Fruit fly (Drosophila melanogaster) whole organism, embryonic: Measurements from ENCODE around the gene Idua.
A peak's percentile ranks its signal among the peaks of the same experiment; 100 is the strongest.

Source experiments
- Aef1 ChIP-seq: fragments of 200-800 bp; sonication (Bioruptor generic); IDR thresholded peaks from 3 replicates; pipeline ENCODE4 v1.3.6; 2022; ENCODE audit warnings: missing biosample characterization, missing genetic modification characterization
- Atf6 ChIP-seq: fragments of 200-800 bp; sonication (Bioruptor generic); IDR thresholded peaks from 2 replicates; pipeline ENCODE4 v1.3.6; 2022; ENCODE audit warnings: missing biosample characterization, missing genetic modification characterization
- B-H1 ChIP-seq: fragments of 200-800 bp; sonication (Bioruptor generic); IDR thresholded peaks from 3 replicates; pipeline ENCODE4 v1.3.6; 2022; ENCODE audit warnings: missing biosample characterization, missing genetic modification characterization
- CG11093 ChIP-seq: fragments of 200-800 bp; sonication (Bioruptor generic); IDR thresholded peaks from 3 replicates; pipeline ENCODE4 v1.3.6; 2022; ENCODE audit warnings: missing biosample characterization, missing genetic modification characterization
- CG12236 ChIP-seq: fragments of 200-800 bp; sonication (Bioruptor generic); optimal IDR thresholded peaks from 2 replicates; lab custom pipeline; 2016; ENCODE audit warnings: missing biosample characterization, missing genetic modification characterization
- CG13123 ChIP-seq: fragments of 200-800 bp; sonication (Bioruptor generic); optimal IDR thresholded peaks from 2 replicates; lab custom pipeline; 2016; ENCODE audit warnings: missing biosample characterization, missing genetic modification characterization
- CG14710 ChIP-seq: fragments of 200-800 bp; sonication (Bioruptor generic); optimal IDR thresholded peaks from 3 replicates; lab custom pipeline; 2019; ENCODE audit warnings: missing biosample characterization, mild to moderate bottlenecking, missing genetic modification characterization, moderate library complexity
- CG1647 ChIP-seq: fragments of 200-800 bp; sonication (Bioruptor generic); optimal IDR thresholded peaks from 3 replicates; lab custom pipeline; 2016; ENCODE audit warnings: missing biosample characterization, missing genetic modification characterization
- CG17802 ChIP-seq: fragments of 200-800 bp; sonication (Bioruptor generic); optimal IDR thresholded peaks from 2 replicates; lab custom pipeline; 2018; ENCODE audit warnings: missing biosample characterization, mild to moderate bottlenecking, missing genetic modification characterization, moderate library complexity
- CG18476 ChIP-seq: fragments of 200-800 bp; sonication (Bioruptor generic); optimal IDR thresholded peaks from 2 replicates; lab custom pipeline; 2016; ENCODE audit warnings: missing biosample characterization, mild to moderate bottlenecking, missing genetic modification characterization
- CG34224 ChIP-seq: fragments of 200-800 bp; sonication (Bioruptor generic); IDR thresholded peaks from 3 replicates; pipeline ENCODE4 v1.3.6; 2022; ENCODE audit warnings: missing biosample characterization, missing genetic modification characterization; ENCODE audit not compliant: partially characterized antibody
- CG3847 ChIP-seq: fragments of 200-800 bp; sonication (Bioruptor generic); IDR thresholded peaks from 2 replicates; pipeline ENCODE4 v1.3.6; 2022; ENCODE audit warnings: missing biosample characterization, missing genetic modification characterization
- CG4282 ChIP-seq: fragments of 200-800 bp; sonication (Bioruptor generic); optimal IDR thresholded peaks from 2 replicates; lab custom pipeline; 2016; ENCODE audit warnings: missing biosample characterization, missing genetic modification characterization
- CG4360 ChIP-seq: fragments of 200-800 bp; sonication (Bioruptor generic); IDR thresholded peaks from 2 replicates; pipeline ENCODE4 v1.3.6; 2022; ENCODE audit warnings: missing biosample characterization, missing genetic modification characterization
- CG4820 ChIP-seq: fragments of 200-800 bp; sonication (Bioruptor generic); optimal IDR thresholded peaks from 3 replicates; lab custom pipeline; 2016; ENCODE audit warnings: missing biosample characterization, missing genetic modification characterization
- CG6791 ChIP-seq: fragments of 200-800 bp; sonication (Bioruptor generic); IDR thresholded peaks from 3 replicates; pipeline ENCODE4 v1.3.6; 2022; ENCODE audit warnings: missing biosample characterization, missing genetic modification characterization; ENCODE audit not compliant: partially characterized antibody
- CG7372 ChIP-seq: fragments of 200-800 bp; sonication (Bioruptor generic); IDR thresholded peaks from 2 replicates; pipeline ENCODE4 v1.3.6; 2022; ENCODE audit warnings: missing biosample characterization, missing genetic modification characterization
- CG8765 ChIP-seq: fragments of 200-800 bp; sonication (Bioruptor generic); IDR thresholded peaks from 2 replicates; pipeline ENCODE4 v1.3.6; 2022; ENCODE audit warnings: missing biosample characterization, missing genetic modification characterization
- CG9437 ChIP-seq: fragments of 200-800 bp; sonication (Bioruptor generic); optimal IDR thresholded peaks from 2 replicates; lab custom pipeline; 2018; ENCODE audit warnings: missing biosample characterization, mild to moderate bottlenecking, missing genetic modification characterization
- CG9817 ChIP-seq: fragments of 200-800 bp; sonication (Bioruptor generic); optimal IDR thresholded peaks from 2 replicates; lab custom pipeline; 2018; ENCODE audit warnings: missing biosample characterization, mild to moderate bottlenecking, missing genetic modification characterization, moderate library complexity
- Dref ChIP-seq: fragments of 200-800 bp; sonication (Bioruptor generic); IDR thresholded peaks from 2 replicates; pipeline ENCODE4 v1.3.6; 2022; ENCODE audit warnings: missing biosample characterization, missing genetic modification characterization
- E2f1 ChIP-seq: fragments of 200-800 bp; sonication (Bioruptor generic); IDR thresholded peaks from 2 replicates; pipeline ENCODE4 v1.3.6; 2022; ENCODE audit warnings: missing biosample characterization, missing genetic modification characterization
- HLH54F ChIP-seq: fragments of 200-800 bp; sonication (Bioruptor generic); optimal IDR thresholded peaks from 3 replicates; lab custom pipeline; 2016; ENCODE audit warnings: missing biosample characterization, missing genetic modification characterization
- Jarid2 ChIP-seq: fragments of 200-800 bp; sonication (Bioruptor generic); optimal IDR thresholded peaks from 3 replicates; lab custom pipeline; 2017; ENCODE audit warnings: mild to moderate bottlenecking, missing biosample characterization, missing genetic modification reagents, missing genetic modification characterization
- MESR4 ChIP-seq: fragments of 200-800 bp; sonication (Bioruptor generic); optimal IDR thresholded peaks from 2 replicates; lab custom pipeline; 2018; ENCODE audit warnings: missing biosample characterization, mild to moderate bottlenecking, missing genetic modification characterization, moderate library complexity
- MTF-1 ChIP-seq: fragments of 200-800 bp; sonication (Bioruptor generic); optimal IDR thresholded peaks from 2 replicates; lab custom pipeline; 2018; ENCODE audit warnings: missing biosample characterization, mild to moderate bottlenecking, missing genetic modification characterization, borderline replicate concordance
- Meics ChIP-seq: fragments of 200-800 bp; sonication (Bioruptor generic); optimal IDR thresholded peaks from 2 replicates; lab custom pipeline; 2017; ENCODE audit warnings: missing biosample characterization, mild to moderate bottlenecking, missing genetic modification characterization
- Side ChIP-seq: fragments of 200-800 bp; sonication (Bioruptor generic); optimal IDR thresholded peaks from 2 replicates; lab custom pipeline; 2016; ENCODE audit warnings: missing biosample characterization, missing genetic modification characterization
- Spps ChIP-seq: fragments of 200-800 bp; sonication (Bioruptor generic); optimal IDR thresholded peaks from 2 replicates; lab custom pipeline; 2018; ENCODE audit warnings: missing biosample characterization, mild to moderate bottlenecking, missing genetic modification characterization
- ab ChIP-seq: fragments of 200-800 bp; sonication (Bioruptor generic); optimal IDR thresholded peaks from 2 replicates; lab custom pipeline; 2016; ENCODE audit warnings: missing biosample characterization, missing genetic modification characterization
- aop ChIP-seq: fragments of 200-800 bp; sonication (Bioruptor generic); IDR thresholded peaks from 2 replicates; pipeline ENCODE4 v1.3.6; 2022; ENCODE audit warnings: missing biosample characterization, missing genetic modification characterization
- ash1 ChIP-seq: fragments of 200-800 bp; sonication (Bioruptor generic); optimal IDR thresholded peaks from 2 replicates; lab custom pipeline; 2018; ENCODE audit warnings: missing biosample characterization, mild to moderate bottlenecking, missing genetic modification characterization
- ato ChIP-seq: fragments of 200-800 bp; sonication (Bioruptor generic); IDR thresholded peaks from 2 replicates; pipeline ENCODE4 v1.3.6; 2022; ENCODE audit warnings: missing biosample characterization, missing genetic modification characterization; ENCODE audit not compliant: partially characterized antibody
- az2 ChIP-seq: fragments of 200-800 bp; sonication (Bioruptor generic); optimal IDR thresholded peaks from 3 replicates; lab custom pipeline; 2016; ENCODE audit warnings: missing biosample characterization, missing genetic modification characterization
- da ChIP-seq: fragments of 200-800 bp; sonication (Bioruptor generic); optimal IDR thresholded peaks from 2 replicates; lab custom pipeline; 2016; ENCODE audit warnings: missing biosample characterization, missing genetic modification characterization
- dimm ChIP-seq: fragments of 200-800 bp; sonication (Bioruptor generic); IDR thresholded peaks from 2 replicates; pipeline ENCODE4 v1.3.6; 2022; ENCODE audit warnings: missing biosample characterization, missing genetic modification characterization
- disco-r ChIP-seq: fragments of 200-800 bp; sonication (Bioruptor generic); optimal IDR thresholded peaks from 2 replicates; lab custom pipeline; 2016; ENCODE audit warnings: missing biosample characterization, missing genetic modification characterization
- gcm2 ChIP-seq: fragments of 200-800 bp; sonication (Bioruptor generic); optimal IDR thresholded peaks from 2 replicates; lab custom pipeline; 2016; ENCODE audit warnings: missing biosample characterization, missing genetic modification characterization
- ham ChIP-seq: fragments of 200-800 bp; sonication (Bioruptor generic); IDR thresholded peaks from 2 replicates; pipeline ENCODE4 v1.3.6; 2022; ENCODE audit warnings: missing biosample characterization, missing genetic modification characterization
- hb ChIP-seq: fragments of 200-800 bp; sonication (Bioruptor generic); IDR thresholded peaks from 3 replicates; pipeline ENCODE4 v1.3.6; 2022; ENCODE audit warnings: missing biosample characterization, missing genetic modification characterization; ENCODE audit not compliant: partially characterized antibody
- inv ChIP-seq: fragments of 200-800 bp; sonication (Bioruptor generic); IDR thresholded peaks from 2 replicates; pipeline ENCODE4 v1.3.6; 2022; ENCODE audit warnings: missing biosample characterization, missing genetic modification characterization; ENCODE audit not compliant: partially characterized antibody
- luna ChIP-seq: fragments of 200-800 bp; sonication (Bioruptor generic); optimal IDR thresholded peaks from 2 replicates; lab custom pipeline; 2016; ENCODE audit warnings: missing biosample characterization, missing genetic modification characterization
- pb ChIP-seq: fragments of 200-800 bp; sonication (Bioruptor generic); optimal IDR thresholded peaks from 3 replicates; lab custom pipeline; 2016; ENCODE audit warnings: missing biosample characterization, missing genetic modification characterization
- row ChIP-seq: fragments of 200-800 bp; sonication (Bioruptor generic); IDR thresholded peaks from 3 replicates; pipeline ENCODE4 v1.3.6; 2022; ENCODE audit warnings: missing biosample characterization, missing genetic modification characterization
- scrt ChIP-seq: fragments of 200-800 bp; sonication (Bioruptor generic); optimal IDR thresholded peaks from 2 replicates; lab custom pipeline; 2018; ENCODE audit warnings: missing biosample characterization, mild to moderate bottlenecking, missing genetic modification characterization, moderate library complexity
- sim ChIP-seq: fragments of 200-800 bp; sonication (Bioruptor generic); IDR thresholded peaks from 2 replicates; pipeline ENCODE4 v1.3.6; 2022; ENCODE audit warnings: missing biosample characterization, missing genetic modification characterization
- tgo ChIP-seq: fragments of 200-800 bp; sonication (Bioruptor generic); IDR thresholded peaks from 3 replicates; pipeline ENCODE4 v1.3.6; 2022; ENCODE audit warnings: missing biosample characterization, missing genetic modification characterization
- tx ChIP-seq: fragments of 200-800 bp; sonication (Bioruptor generic); optimal IDR thresholded peaks from 2 replicates; lab custom pipeline; 2016; ENCODE audit warnings: missing biosample characterization, missing genetic modification characterization
- wek ChIP-seq: fragments of 200-800 bp; sonication (Bioruptor generic); optimal IDR thresholded peaks from 3 replicates; lab custom pipeline; 2018; ENCODE audit warnings: missing biosample characterization, mild to moderate bottlenecking, missing genetic modification characterization, moderate library complexity
- zfh1 ChIP-seq: fragments of 200-800 bp; sonication (Bioruptor generic); IDR thresholded peaks from 3 replicates; pipeline ENCODE4 v1.3.6; 2022; ENCODE audit warnings: missing biosample characterization, missing genetic modification characterization

Gene Idua

DNA sequence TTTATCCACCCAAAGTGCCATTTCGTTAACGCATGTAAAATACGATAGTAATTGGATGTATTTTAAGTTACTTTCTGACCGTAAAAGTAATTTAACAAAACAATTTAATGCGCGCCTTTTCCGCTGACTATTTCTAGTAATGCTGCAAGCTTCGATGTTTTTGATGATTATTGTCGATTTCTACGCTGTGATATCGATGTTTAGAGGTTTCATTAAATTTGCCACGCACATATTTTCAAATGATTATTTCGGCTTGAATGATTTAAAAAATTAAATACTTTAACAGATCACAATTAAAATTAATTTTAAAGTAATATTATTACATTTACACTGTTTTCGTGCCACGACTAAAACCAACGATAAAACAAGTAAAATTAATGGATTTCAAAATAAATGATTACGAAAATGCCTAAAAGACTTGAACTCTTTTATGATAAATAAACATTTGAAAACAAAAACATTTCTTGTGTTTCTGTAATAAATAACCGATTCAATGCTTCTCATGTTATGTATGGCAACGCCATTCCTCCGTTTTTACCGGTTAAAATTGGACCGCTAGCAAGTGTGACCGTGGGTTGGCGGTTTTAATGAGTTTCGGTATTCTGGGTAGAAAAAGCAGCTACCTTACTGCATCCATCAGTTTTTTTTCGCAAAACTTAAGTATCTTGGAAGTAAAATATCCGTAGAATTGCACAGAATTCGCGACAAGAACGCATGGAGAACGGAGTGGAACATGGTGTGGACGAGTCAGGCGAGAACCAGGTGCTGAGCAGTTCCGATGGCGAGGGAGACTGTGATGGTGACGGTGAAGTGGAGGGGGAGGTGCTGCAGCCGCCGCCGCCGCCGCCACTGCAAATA lies 17.5 kb upstream of the Idua start, which contains the start of the genes RfC38 and CG4751:
Gene RfC38 (minus strand): TSS at position 495 of the 858 bp plus-strand sequence.
Gene CG4751 (plus strand): TSS at position 587 of the 858 bp plus-strand sequence.
- peak; percentile 65; the same call in 2 of the 3 replicates for TF ChIP-seq CG6791 (GFP tag; lab: Robert Waterston, UW)
- TF ChIP-seq disco-r (GFP tag; lab: Kevin White, UChicago): no peak
- TF ChIP-seq MESR4 (GFP tag; lab: Kevin White, UChicago): peak; percentile 98
- peak; percentile 4 for TF ChIP-seq pb (GFP tag; lab: Kevin White, UChicago)
- no peak for TF ChIP-seq ham
- no peak for TF ChIP-seq Side
- peak; percentile 75 for TF ChIP-seq Dref
- TF ChIP-seq CG18476 (GFP tag; lab: Kevin White, UChicago): no peak
- no peak for TF ChIP-seq zfh1 (GFP tag; lab: Robert Waterston, UW)
- TF ChIP-seq scrt (GFP tag; lab: Kevin White, UChicago): no peak
- TF ChIP-seq CG4282: no peak
- no peak for TF ChIP-seq CG4360 (GFP tag; lab: Robert Waterston, UW)
- TF ChIP-seq E2f1 (GFP tag; lab: Robert Waterston, UW): 0 out of 2 replicates have a peak, but pooled peaks have one; percentile 20
- no peak for TF ChIP-seq luna (GFP tag; lab: Kevin White, UChicago)
- no peak for TF ChIP-seq wek (GFP tag; lab: Kevin White, UChicago)
- no peak for TF ChIP-seq Spps (tag; lab: Kevin White, UChicago)
- TF ChIP-seq CG9817: peak; percentile 3
- TF ChIP-seq sim: no peak
- no peak for TF ChIP-seq ab (GFP tag; lab: Kevin White, UChicago)
- no peak for TF ChIP-seq ash1 (GFP tag; lab: Kevin White, UChicago)
- TF ChIP-seq row: peak; percentile 54; the same call in 2 of the 3 replicates
- TF ChIP-seq Meics: no peak
- no peak for TF ChIP-seq MTF-1 (GFP tag; lab: Kevin White, UChicago)
- TF ChIP-seq hb (GFP tag; lab: Robert Waterston, UW): peak; percentile 64; the same call in 1 of the 3 replicates
- no peak for TF ChIP-seq B-H1 (GFP tag; lab: Robert Waterston, UW)
- no peak for TF ChIP-seq CG8765 (GFP tag; lab: Robert Waterston, UW)
- TF ChIP-seq CG34224 (GFP tag; lab: Robert Waterston, UW): peak; percentile 65; the same call in 2 of the 3 replicates
- TF ChIP-seq HLH54F (GFP tag; lab: Kevin White, UChicago): no peak
- TF ChIP-seq ato (GFP tag; lab: Robert Waterston, UW): no peak
- TF ChIP-seq Jarid2 (GFP tag; lab: Kevin White, UChicago): peak; percentile 8
- no peak for TF ChIP-seq tx
- TF ChIP-seq CG13123 (GFP tag; lab: Kevin White, UChicago): no peak
- no peak for TF ChIP-seq Aef1 (GFP tag; lab: Robert Waterston, UW)
- no peak for TF ChIP-seq Atf6
- TF ChIP-seq dimm (GFP tag; lab: Robert Waterston, UW): no peak
- TF ChIP-seq CG1647: no peak
- no peak for TF ChIP-seq gcm2 (GFP tag; lab: Kevin White, UChicago)
- peak; percentile 50; the same call in 1 of the 2 replicates for TF ChIP-seq inv
- no peak for TF ChIP-seq aop
- no peak for TF ChIP-seq CG17802
- no peak for TF ChIP-seq CG7372 (GFP tag; lab: Robert Waterston, UW)
- TF ChIP-seq CG14710 (tag; lab: Kevin White, UChicago): peak; percentile 65
- TF ChIP-seq CG4820: no peak
- TF ChIP-seq CG11093 (GFP tag; lab: Robert Waterston, UW): no peak
- no peak for TF ChIP-seq CG9437 (GFP tag; lab: Kevin White, UChicago)
- TF ChIP-seq da (GFP tag; lab: Kevin White, UChicago): no peak
- no peak for TF ChIP-seq az2 (GFP tag; lab: Kevin White, UChicago)
- no peak for TF ChIP-seq CG3847 (GFP tag; lab: Robert Waterston, UW)
- no peak for TF ChIP-seq tgo
- TF ChIP-seq CG12236: no peak
